Fruit fly (Drosophila melanogaster): ENCODE measurements around the gene Bub3.
A peak's percentile ranks its signal among the peaks of the same experiment; 100 is the strongest.

The Bub3 gene

DNA sequence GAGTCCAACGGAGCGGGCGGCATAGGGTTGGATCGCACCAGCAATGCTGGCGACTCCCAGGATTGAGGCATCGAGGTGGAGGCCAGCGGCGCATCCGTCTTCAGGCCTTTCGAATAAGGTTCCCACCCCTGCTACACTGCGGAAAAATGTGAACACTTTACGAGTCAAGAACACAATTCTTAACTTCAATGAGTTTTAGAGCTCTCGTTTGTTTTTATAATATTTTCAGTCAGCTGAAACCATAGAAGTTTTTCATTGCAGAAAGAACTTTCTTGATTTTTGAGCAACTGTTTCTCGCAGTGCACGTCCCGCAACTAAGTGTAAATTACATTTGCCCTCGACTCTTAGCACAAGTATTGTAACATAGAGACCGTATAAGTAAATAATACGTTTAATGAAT is 21.1 kb upstream of the Bub3 start (continued):
- peak; percentile 58 for TF ChIP-seq CG15696 (tag; optimal IDR thresholded peaks at IDR 0.05)
- TF ChIP-seq Ada2b (GFP tag; IDR thresholded peaks at IDR 0.05), result 0 out of 2 replicates have a peak, but pooled peaks have one; percentile 7
- peak; percentile 67 for TF ChIP-seq CG4404 (GFP tag; IDR thresholded peaks at IDR 0.05)
- 0 out of 3 replicates have a peak, but pooled peaks have one; percentile 13 for TF ChIP-seq CG17361 (GFP tag; IDR thresholded peaks at IDR 0.05)
- TF ChIP-seq prd (optimal IDR thresholded peaks at IDR 0.05), result no peak
- TF ChIP-seq prd (GFP tag; IDR thresholded peaks at IDR 0.05), result peak; percentile 79
- TF ChIP-seq Xrp1 (GFP tag; IDR thresholded peaks at IDR 0.05), result peak; percentile 60; the same call in 1 of the 2 replicates
- TF ChIP-seq ac (GFP tag; optimal IDR thresholded peaks at IDR 0.05), result peak; percentile 16
- TF ChIP-seq zen (tag; optimal IDR thresholded peaks at IDR 0.05), result peak; percentile 75
- TF ChIP-seq CG17829 (tag; optimal IDR thresholded peaks at IDR 0.05), result peak; percentile 37
- peak; percentile 42 for TF ChIP-seq tin (GFP tag; optimal IDR thresholded peaks at IDR 0.05)
- no peak for TF ChIP-seq pum (GFP tag; optimal IDR thresholded peaks at IDR 0.05)
- TF ChIP-seq fu2 (GFP tag; optimal IDR thresholded peaks at IDR 0.05), result no peak
- 0 out of 3 replicates have a peak, but pooled peaks have one; percentile 16 for TF ChIP-seq ken (GFP tag; IDR thresholded peaks at IDR 0.05)
- TF ChIP-seq CG4730 (GFP tag; IDR thresholded peaks at IDR 0.05), result no peak

DNA sequence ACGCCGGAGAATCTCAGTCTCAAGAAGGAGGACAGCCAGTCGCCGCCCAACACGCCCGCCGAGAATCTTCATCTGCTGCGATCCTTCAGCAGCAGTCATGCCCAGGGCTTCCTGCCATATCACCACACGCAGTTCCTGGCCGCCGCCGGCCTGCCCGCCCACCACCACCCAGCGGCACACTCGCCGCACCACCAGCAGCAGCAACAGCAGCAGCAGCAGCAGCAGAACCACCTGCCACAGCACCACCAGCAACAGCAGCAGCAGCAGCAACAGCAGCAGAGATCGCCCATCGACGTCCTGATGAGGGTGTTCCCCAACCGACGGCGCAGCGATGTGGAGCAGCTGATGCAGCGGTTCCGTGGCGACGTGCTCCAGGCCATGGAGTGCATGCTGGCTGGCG is 20.5 kb upstream of the Bub3 start:
- TF ChIP-seq CG3407 (GFP tag; optimal IDR thresholded peaks at IDR 0.05) (no peak), CG6813 (GFP tag; optimal IDR thresholded peaks at IDR 0.05) (no peak), Tbp (GFP tag; optimal IDR thresholded peaks at IDR 0.05) (no peak), Dip2 (GFP tag; IDR thresholded peaks at IDR 0.05) (no peak), chinmo (GFP tag; IDR thresholded peaks at IDR 0.05; ENCODE audit: partially characterized antibody) (no peak), E2f1 (GFP tag; IDR thresholded peaks at IDR 0.05) (no peak), sna (GFP tag; IDR thresholded peaks at IDR 0.05; ENCODE audit: partially characterized antibody) (no peak), wor (GFP tag; IDR thresholded peaks at IDR 0.05) (no peak), Dad (GFP tag; optimal IDR thresholded peaks at IDR 0.05) (no peak), CG9817 (tag; optimal IDR thresholded peaks at IDR 0.05) (no peak), HHEX (GFP tag; optimal IDR thresholded peaks at IDR 0.05) (no peak), zfh2 (GFP tag; optimal IDR thresholded peaks at IDR 0.05) (no peak), CG12219 (GFP tag; optimal IDR thresholded peaks at IDR 0.05) (no peak), CG8359 (GFP tag; optimal IDR thresholded peaks at IDR 0.05; ENCODE audit: borderline replicate concordance) (no peak), Doc3 (GFP tag; IDR thresholded peaks at IDR 0.05; ENCODE audit: partially characterized antibody) (no peak)

DNA sequence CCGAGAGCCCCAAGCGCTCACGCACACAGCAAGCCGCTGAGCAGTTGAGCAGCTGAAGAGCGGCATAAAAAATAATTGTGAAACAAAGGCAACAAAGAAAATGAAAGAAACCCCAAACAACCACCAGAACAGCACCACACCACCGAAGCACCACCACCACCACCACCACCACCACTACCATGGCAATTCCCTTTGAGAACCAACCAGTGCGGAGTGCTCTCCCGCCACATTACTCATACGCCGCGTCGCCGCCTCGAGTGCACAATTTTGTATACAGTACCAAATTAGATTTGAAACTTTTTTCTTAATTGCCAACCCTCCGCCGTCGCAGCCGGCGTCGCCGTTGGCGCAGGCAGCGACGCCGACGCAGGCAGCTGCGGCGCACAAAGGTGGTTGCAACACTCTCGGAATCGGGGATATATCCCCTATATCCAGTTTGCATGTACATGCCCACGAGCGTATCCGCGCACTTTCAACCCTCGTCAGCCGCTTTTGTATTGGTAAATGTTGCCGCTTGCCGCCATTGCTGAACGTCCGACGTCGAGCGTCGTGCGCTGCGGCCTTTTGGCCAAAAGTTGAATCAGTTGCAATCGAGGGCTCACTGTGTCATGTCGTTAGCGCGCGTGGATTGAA is 16.9 kb upstream of the Bub3 start, which contains the start of gene dmrt99B:
Gene dmrt99B, plus strand, starts transcription at position 583 of the 633 bp plus-strand sequence.
- TF ChIP-seq Kr (GFP tag; optimal IDR thresholded peaks at IDR 0.05) (no peak), CG3847 (GFP tag; IDR thresholded peaks at IDR 0.05) (no peak), bowl (GFP tag; IDR thresholded peaks at IDR 0.05) (no peak), Nf-YB (GFP tag; optimal IDR thresholded peaks at IDR 0.05) (peak; percentile 96), CG7372 (GFP tag; IDR thresholded peaks at IDR 0.05) (peak; percentile 74), Deaf1 (tag; optimal IDR thresholded peaks at IDR 0.05) (peak; percentile 10), CG6791 (GFP tag; IDR thresholded peaks at IDR 0.05; ENCODE audit: partially characterized antibody) (0 out of 3 replicates have a peak, but pooled peaks have one; percentile 6), Sry-δ (GFP tag; optimal IDR thresholded peaks at IDR 0.05) (no peak), dmrt99B (tag; optimal IDR thresholded peaks at IDR 0.05) (peak; percentile 57), unpg (GFP tag; optimal IDR thresholded peaks at IDR 0.05) (no peak), CG34224 (GFP tag; IDR thresholded peaks at IDR 0.05; ENCODE audit: partially characterized antibody) (0 out of 3 replicates have a peak, but pooled peaks have one; percentile 22), Nf-YC (tag; optimal IDR thresholded peaks at IDR 0.05) (peak; percentile 96), CG8478 (optimal IDR thresholded peaks at IDR 0.05) (no peak), Xbp1 (GFP tag; optimal IDR thresholded peaks at IDR 0.05) (no peak), ERR (GFP tag; optimal IDR thresholded peaks at IDR 0.05) (no peak), CG10462 (GFP tag; optimal IDR thresholded peaks at IDR 0.05) (no peak), CG15479 (GFP tag; optimal IDR thresholded peaks at IDR 0.05) (peak; percentile 10), sens (GFP tag) (no peak), grau (tag; optimal IDR thresholded peaks at IDR 0.05) (peak; percentile 6), CG11696 (GFP tag; IDR thresholded peaks at IDR 0.05) (no peak)
